Worm (Caenorhabditis elegans) whole organism, mixed stage, embryonic: ENCODE measurements around the gene srbc-36.

Source experiments
- hlh-1 ChIP-seq: fragments of 150-350 bp; optimal IDR thresholded peaks from 2 replicates; lab custom pipeline; 2014; ENCODE audit warnings: missing biosample characterization, missing genetic modification reagents, missing genetic modification characterization
- lin-13 ChIP-seq: fragments of 150-350 bp; optimal IDR thresholded peaks from 2 replicates; lab custom pipeline; 2014; ENCODE audit warnings: missing biosample characterization, missing genetic modification characterization
- lin-32 ChIP-seq: fragments of 200-800 bp; sonication (Bioruptor generic); optimal IDR thresholded peaks from 2 replicates; lab custom pipeline; 2018; ENCODE audit warnings: mild to moderate bottlenecking, missing genetic modification characterization, missing compliant biosample characterization
- mab-5 ChIP-seq: fragments of 150-350 bp; optimal IDR thresholded peaks from 2 replicates; lab custom pipeline; 2014; ENCODE audit warnings: missing biosample characterization, missing genetic modification characterization
- nhr-2 ChIP-seq: fragments of 150-350 bp; optimal IDR thresholded peaks from 2 replicates; lab custom pipeline; 2014; ENCODE audit warnings: missing biosample characterization, missing genetic modification characterization
- nhr-237 ChIP-seq: fragments of 150-350 bp; optimal IDR thresholded peaks from 2 replicates; lab custom pipeline; 2014; ENCODE audit warnings: missing biosample characterization, missing genetic modification characterization

DNA sequence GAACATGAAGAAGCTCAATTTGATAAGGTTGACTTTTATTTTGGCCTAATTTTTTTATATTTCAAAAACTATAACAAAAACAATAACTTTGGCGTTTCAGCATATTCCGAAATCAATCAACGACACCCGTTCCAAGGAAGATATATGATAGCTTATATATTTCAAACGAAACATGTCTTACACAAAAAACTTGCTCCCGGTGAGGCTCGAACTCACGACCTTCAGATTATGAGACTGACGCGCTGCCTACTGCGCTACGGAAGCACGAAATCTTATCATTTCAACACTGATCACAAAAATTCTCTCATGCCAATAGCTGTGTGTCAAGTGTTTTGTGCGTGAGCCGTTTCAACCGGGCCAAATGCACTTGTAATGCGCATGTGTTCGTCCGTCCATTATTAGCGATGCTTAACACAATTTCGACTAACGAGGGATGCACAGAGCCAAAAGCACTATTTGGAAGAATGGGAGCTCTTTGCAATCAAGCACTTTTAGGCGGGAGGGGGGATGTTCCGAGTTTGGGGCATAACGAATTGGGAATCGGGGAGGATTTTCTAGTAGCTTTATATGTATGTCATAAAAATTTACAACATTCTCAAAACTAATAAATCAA is 35.1 kb downstream of the srbc-36 start:
- TF ChIP-seq mab-5 (no peak), hlh-1 (tag; lab: Kevin White, UChicago) (no peak), nhr-237 (tag; lab: Kevin White, UChicago) (no peak), nhr-2 (tag; lab: Kevin White, UChicago) (no peak), lin-32 (no peak), lin-13 (tag; lab: Kevin White, UChicago) (no peak)
